Fruit fly (Drosophila melanogaster) whole organism, embryonic: ENCODE results near the gene Ir75d.

Experiments used
- Atf3 ChIP-seq: fragments of 200-800 bp; sonication (Bioruptor generic); optimal IDR thresholded peaks from 3 replicates; lab custom pipeline; 2016; ENCODE audit warnings: missing biosample characterization, missing genetic modification characterization
- CG10321 ChIP-seq: fragments of 200-800 bp; sonication (Bioruptor generic); IDR thresholded peaks from 2 replicates; pipeline ENCODE4 v1.3.6; 2022; ENCODE audit warnings: missing biosample characterization, missing genetic modification characterization
- CG10366 ChIP-seq: fragments of 200-800 bp; sonication (Bioruptor generic); IDR thresholded peaks from 2 replicates; pipeline ENCODE4 v1.3.6; 2022; ENCODE audit warnings: missing biosample characterization, missing genetic modification characterization
- CG10654 ChIP-seq: fragments of 200-800 bp; sonication (Bioruptor generic); optimal IDR thresholded peaks from 2 replicates; lab custom pipeline; 2016; ENCODE audit warnings: missing biosample characterization, missing genetic modification characterization
- CG11398 ChIP-seq: fragments of 200-800 bp; sonication (Bioruptor generic); optimal IDR thresholded peaks from 2 replicates; lab custom pipeline; 2016; ENCODE audit warnings: missing biosample characterization, missing genetic modification characterization
- CG12071 ChIP-seq: fragments of 200-800 bp; sonication (Bioruptor generic); optimal IDR thresholded peaks from 3 replicates; lab custom pipeline; 2018; ENCODE audit warnings: missing biosample characterization, mild to moderate bottlenecking, missing genetic modification characterization
- CG13424 ChIP-seq: fragments of 200-800 bp; sonication (Bioruptor generic); optimal IDR thresholded peaks from 2 replicates; lab custom pipeline; 2019; ENCODE audit warnings: missing biosample characterization, mild to moderate bottlenecking, missing genetic modification characterization, moderate library complexity
- CG14441 ChIP-seq: fragments of 200-800 bp; sonication (Bioruptor generic); IDR thresholded peaks from 2 replicates; pipeline ENCODE4 v1.3.6; 2022; ENCODE audit warnings: missing biosample characterization, missing genetic modification characterization
- CG14710 ChIP-seq: fragments of 200-800 bp; sonication (Bioruptor generic); optimal IDR thresholded peaks from 3 replicates; lab custom pipeline; 2019; ENCODE audit warnings: missing biosample characterization, mild to moderate bottlenecking, missing genetic modification characterization, moderate library complexity
- CG14860 ChIP-seq: fragments of 200-800 bp; sonication (Bioruptor generic); IDR thresholded peaks from 3 replicates; pipeline ENCODE4 v1.3.6; 2022; ENCODE audit warnings: missing biosample characterization, missing genetic modification characterization; ENCODE audit not compliant: partially characterized antibody
- CG14965 ChIP-seq: fragments of 200-800 bp; sonication (Bioruptor generic); optimal IDR thresholded peaks from 2 replicates; lab custom pipeline; 2016; ENCODE audit warnings: missing biosample characterization, missing genetic modification characterization, borderline replicate concordance
- CG15073 ChIP-seq: fragments of 200-800 bp; sonication (Bioruptor generic); optimal IDR thresholded peaks from 2 replicates; lab custom pipeline; 2016; ENCODE audit warnings: missing biosample characterization, missing genetic modification characterization
- CG1647 ChIP-seq: fragments of 200-800 bp; sonication (Bioruptor generic); optimal IDR thresholded peaks from 3 replicates; lab custom pipeline; 2016; ENCODE audit warnings: missing biosample characterization, missing genetic modification characterization
- CG16813 ChIP-seq: fragments of 200-800 bp; sonication (Bioruptor generic); IDR thresholded peaks from 3 replicates; pipeline ENCODE4 v1.3.6; 2022; ENCODE audit warnings: missing biosample characterization, missing genetic modification characterization; ENCODE audit not compliant: partially characterized antibody
- CG2120 ChIP-seq: fragments of 200-800 bp; sonication (Bioruptor generic); optimal IDR thresholded peaks from 3 replicates; lab custom pipeline; 2016; ENCODE audit warnings: missing biosample characterization, missing genetic modification characterization
- CG42726 ChIP-seq: fragments of 200-800 bp; sonication (Bioruptor generic); IDR thresholded peaks from 2 replicates; pipeline ENCODE4 v1.3.6; 2022; ENCODE audit warnings: missing biosample characterization, missing genetic modification characterization; ENCODE audit not compliant: partially characterized antibody
- CG5953 ChIP-seq: fragments of 200-800 bp; sonication (Bioruptor generic); IDR thresholded peaks from 2 replicates; pipeline ENCODE4 v1.3.6; 2022; ENCODE audit warnings: missing biosample characterization, missing genetic modification characterization
- CG6272 ChIP-seq: fragments of 200-800 bp; sonication (Bioruptor generic); IDR thresholded peaks from 2 replicates; pipeline ENCODE4 v1.3.6; 2022; ENCODE audit warnings: missing biosample characterization, missing genetic modification characterization
- CG7372 ChIP-seq: fragments of 200-800 bp; sonication (Bioruptor generic); IDR thresholded peaks from 2 replicates; pipeline ENCODE4 v1.3.6; 2022; ENCODE audit warnings: missing biosample characterization, missing genetic modification characterization
- CG9609 ChIP-seq: fragments of 200-800 bp; sonication (Bioruptor generic); optimal IDR thresholded peaks from 3 replicates; lab custom pipeline; 2016; ENCODE audit warnings: missing biosample characterization, missing genetic modification characterization
- D ChIP-seq, 2 experiments: fragments of 200-800 bp in 1 of 2; fragments of >200 bp in 1 of 2; sonication (Bioruptor generic) in 1 of 2; optimal IDR thresholded peaks; 2 replicates in 1 of 2; 3 replicates in 1 of 2; lab custom pipeline; 2017; ENCODE audit warnings: mild to moderate bottlenecking in 1 of 2, missing biosample characterization in 1 of 2, missing genetic modification characterization in 1 of 2, missing genetic modification reagents in 1 of 2
- Dll ChIP-seq: fragments of 200-800 bp; sonication (Bioruptor generic); IDR thresholded peaks from 4 replicates; pipeline ENCODE4 v1.3.6; 2022; ENCODE audit warnings: missing biosample characterization, missing genetic modification characterization; ENCODE audit not compliant: partially characterized antibody
- Drgx ChIP-seq: fragments of 200-800 bp; sonication (Bioruptor generic); IDR thresholded peaks from 2 replicates; pipeline ENCODE4 v1.3.6; 2022; ENCODE audit warnings: missing biosample characterization, missing genetic modification characterization
- HLH3B ChIP-seq: fragments of 200-800 bp; sonication (Bioruptor generic); IDR thresholded peaks from 2 replicates; pipeline ENCODE4 v1.3.6; 2022; ENCODE audit warnings: missing biosample characterization, missing genetic modification characterization
- HLHmδ ChIP-seq: fragments of 200-800 bp; sonication (Bioruptor generic); optimal IDR thresholded peaks from 2 replicates; lab custom pipeline; 2018; ENCODE audit warnings: missing biosample characterization, mild to moderate bottlenecking, missing genetic modification characterization, moderate library complexity
- Hmx ChIP-seq: fragments of 200-800 bp; sonication (Bioruptor generic); optimal IDR thresholded peaks from 2 replicates; lab custom pipeline; 2016; ENCODE audit warnings: missing biosample characterization, missing genetic modification characterization
- NfI ChIP-seq: fragments of 200-800 bp; sonication (Bioruptor generic); optimal IDR thresholded peaks from 3 replicates; lab custom pipeline; 2018; ENCODE audit warnings: missing biosample characterization, mild to moderate bottlenecking, missing genetic modification characterization, moderate library complexity
- Pdp1 ChIP-seq, 2 experiments: fragments of 200-800 bp; sonication (Bioruptor generic); optimal IDR thresholded peaks; 3 replicates each; lab custom pipeline; 2016; ENCODE audit warnings: missing biosample characterization in 2 of 2, missing genetic modification characterization in 2 of 2, mild to moderate bottlenecking in 1 of 2, moderate library complexity in 1 of 2
- Ptx1 ChIP-seq: fragments of 200-800 bp; sonication (Bioruptor generic); IDR thresholded peaks from 2 replicates; pipeline ENCODE4 v1.3.6; 2022; ENCODE audit warnings: missing biosample characterization, missing genetic modification characterization
- Rx ChIP-seq: fragments of 200-800 bp; sonication (Bioruptor generic); IDR thresholded peaks from 2 replicates; pipeline ENCODE4 v1.3.6; 2022; ENCODE audit warnings: missing biosample characterization, missing genetic modification characterization
- Tbp ChIP-seq: fragments of >200 bp; optimal IDR thresholded peaks from 2 replicates; lab custom pipeline; 2018; ENCODE audit warnings: missing biosample characterization, missing genetic modification characterization
- ara ChIP-seq: fragments of 200-800 bp; sonication (Bioruptor generic); IDR thresholded peaks from 2 replicates; pipeline ENCODE4 v1.3.6; 2022; ENCODE audit warnings: missing biosample characterization, missing genetic modification characterization
- crol ChIP-seq: fragments of 200-800 bp; sonication (Bioruptor generic); IDR thresholded peaks from 2 replicates; pipeline ENCODE4 v1.3.6; 2022; ENCODE audit warnings: missing biosample characterization, missing genetic modification characterization
- dmrt11E ChIP-seq: fragments of 200-800 bp; sonication (Bioruptor generic); optimal IDR thresholded peaks from 3 replicates; lab custom pipeline; 2018; ENCODE audit warnings: missing biosample characterization, mild to moderate bottlenecking, missing genetic modification characterization, moderate library complexity
- dpn ChIP-seq, 2 experiments: fragments of 200-800 bp; sonication (Bioruptor generic); optimal IDR thresholded peaks; 3 replicates each; lab custom pipeline; 2016; ENCODE audit warnings: missing biosample characterization in 2 of 2, missing genetic modification characterization in 2 of 2
- ewg ChIP-seq: fragments of 200-800 bp; sonication (Bioruptor generic); optimal IDR thresholded peaks from 3 replicates; lab custom pipeline; 2017; ENCODE audit warnings: mild to moderate bottlenecking, missing biosample characterization, missing genetic modification reagents, missing genetic modification characterization
- fd102C ChIP-seq: fragments of 200-800 bp; sonication (Bioruptor generic); optimal IDR thresholded peaks from 2 replicates; lab custom pipeline; 2018; ENCODE audit warnings: missing biosample characterization, mild to moderate bottlenecking, missing genetic modification characterization, moderate library complexity
- lbe ChIP-seq: fragments of 200-800 bp; sonication (Bioruptor generic); optimal IDR thresholded peaks from 2 replicates; lab custom pipeline; 2016; ENCODE audit warnings: missing biosample characterization, mild to moderate bottlenecking, missing genetic modification characterization
- nerfin-1 ChIP-seq: fragments of 200-800 bp; sonication (Bioruptor generic); optimal IDR thresholded peaks from 3 replicates; lab custom pipeline; 2019; ENCODE audit warnings: missing biosample characterization, mild to moderate bottlenecking, missing genetic modification characterization, moderate library complexity
- pb ChIP-seq: fragments of 200-800 bp; sonication (Bioruptor generic); optimal IDR thresholded peaks from 3 replicates; lab custom pipeline; 2016; ENCODE audit warnings: missing biosample characterization, missing genetic modification characterization
- pho ChIP-seq: fragments of 200-800 bp; sonication (Bioruptor generic); optimal IDR thresholded peaks from 2 replicates; lab custom pipeline; 2016; ENCODE audit warnings: missing biosample characterization, missing genetic modification characterization
- sc ChIP-seq, 3 experiments: fragments of >200 bp in 2 of 3; fragments of 200-800 bp in 1 of 3; sonication (Bioruptor generic) in 1 of 3; optimal IDR thresholded peaks; 2 replicates in 2 of 3; 3 replicates in 1 of 3; lab custom pipeline; 2017; ENCODE audit warnings: mild to moderate bottlenecking in 1 of 3, missing biosample characterization in 1 of 3, missing genetic modification characterization in 1 of 3, missing genetic modification reagents in 1 of 3
- sna ChIP-seq: fragments of 200-800 bp; sonication (Bioruptor generic); IDR thresholded peaks from 2 replicates; pipeline ENCODE4 v1.3.6; 2022; ENCODE audit warnings: missing biosample characterization, missing genetic modification characterization; ENCODE audit not compliant: partially characterized antibody
- stc ChIP-seq: fragments of 200-800 bp; sonication (Bioruptor generic); IDR thresholded peaks from 2 replicates; pipeline ENCODE4 v1.3.6; 2022; ENCODE audit warnings: missing biosample characterization, missing genetic modification characterization
- tin ChIP-seq: fragments of 200-800 bp; sonication (Bioruptor generic); optimal IDR thresholded peaks from 3 replicates; lab custom pipeline; 2016; ENCODE audit warnings: missing biosample characterization, missing genetic modification characterization
- tio ChIP-seq: fragments of 200-800 bp; sonication (Bioruptor generic); optimal IDR thresholded peaks from 2 replicates; lab custom pipeline; 2017; ENCODE audit warnings: missing biosample characterization, missing genetic modification characterization, inconsistent platforms
- tup ChIP-seq: fragments of 200-800 bp; sonication (Bioruptor generic); optimal IDR thresholded peaks from 2 replicates; lab custom pipeline; 2016; ENCODE audit warnings: missing biosample characterization, mild to moderate bottlenecking, missing genetic modification characterization, moderate library complexity
- unc-4 ChIP-seq: fragments of 200-800 bp; sonication (Bioruptor generic); IDR thresholded peaks from 2 replicates; pipeline ENCODE4 v1.3.6; 2022; ENCODE audit warnings: missing biosample characterization, missing genetic modification characterization; ENCODE audit not compliant: partially characterized antibody

The Ir75d gene

DNA sequence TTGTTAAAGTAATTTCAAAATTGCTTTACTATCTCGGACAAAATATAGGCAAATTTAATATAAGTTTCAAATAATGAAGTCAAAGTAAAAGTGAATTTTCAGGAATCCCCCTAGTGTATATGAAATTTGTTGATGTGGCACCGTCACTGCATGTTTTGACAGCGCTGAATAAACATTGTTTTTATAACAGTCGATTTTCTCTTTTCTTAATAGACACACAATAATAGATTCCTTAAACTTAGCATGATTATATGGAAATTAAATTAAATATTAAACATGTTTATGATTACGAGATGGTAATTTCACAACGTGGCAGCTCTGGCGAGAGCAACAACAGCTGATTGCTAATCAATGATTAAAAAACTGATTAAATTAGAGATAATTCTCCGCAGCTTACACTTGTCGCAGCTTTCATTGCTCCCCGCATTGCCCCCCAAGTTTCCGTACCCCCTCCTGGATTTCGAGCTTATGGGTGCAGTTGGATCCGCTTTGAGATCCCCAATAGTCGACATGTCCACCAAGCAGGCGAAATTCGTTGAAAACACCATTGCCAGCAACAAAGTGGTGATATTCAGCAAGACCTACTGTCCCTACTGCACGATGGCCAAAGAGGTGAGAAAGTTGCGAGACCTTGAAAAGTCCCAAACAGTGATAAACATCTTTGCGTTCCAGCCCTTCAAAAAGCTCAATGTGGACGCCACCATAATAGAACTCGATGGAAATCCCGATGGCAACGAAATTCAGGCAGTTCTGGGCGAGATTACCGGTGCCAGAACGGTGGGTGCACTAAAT, 41.8 kb downstream of the Ir75d start, which contains the start of gene Grx1 (continued):
- TF ChIP-seq dpn (GFP tag; optimal IDR thresholded peaks at IDR 0.05; lab: Kevin White, UChicago) = peak; percentile 49 to 59
- TF ChIP-seq Ptx1 (GFP tag; lab: Robert Waterston, UW) = peak; percentile 52
- TF ChIP-seq Pdp1 (GFP tag; optimal IDR thresholded peaks at IDR 0.05; lab: Kevin White, UChicago) = peak; percentile 43 to 92
- no peak for TF ChIP-seq tup (GFP tag; lab: Kevin White, UChicago)
- TF ChIP-seq HLHmδ (GFP tag; lab: Kevin White, UChicago) = no peak
- TF ChIP-seq lbe = peak; percentile 63
- TF ChIP-seq CG10321 = no peak
- no peak for TF ChIP-seq Rx (GFP tag; lab: Robert Waterston, UW)
- TF ChIP-seq CG10366 (GFP tag; lab: Robert Waterston, UW) = no peak; the same call in 1 of the 2 replicates
- peak; percentile 14 for TF ChIP-seq CG9609 (GFP tag; lab: Kevin White, UChicago)
- no peak; the same call in 1 of the 2 replicates for TF ChIP-seq stc
- peak; percentile 34 for TF ChIP-seq CG1647 (GFP tag; lab: Kevin White, UChicago)
- no peak for TF ChIP-seq CG10654
- peak; percentile 47 for TF ChIP-seq CG14441 (GFP tag; lab: Robert Waterston, UW)
- TF ChIP-seq fd102C (GFP tag; lab: Kevin White, UChicago) = no peak
- TF ChIP-seq CG14710 (tag; lab: Kevin White, UChicago) = peak; percentile 60
- no peak for TF ChIP-seq CG14860 (GFP tag; lab: Robert Waterston, UW)
- TF ChIP-seq dmrt11E (tag; lab: Kevin White, UChicago) = peak; percentile 53
- peak; percentile 68 for TF ChIP-seq CG13424 (tag; lab: Kevin White, UChicago)
- no peak for TF ChIP-seq CG15073 (GFP tag; lab: Kevin White, UChicago)
- TF ChIP-seq pho = peak; percentile 50
- peak; percentile 51 for TF ChIP-seq NfI
- TF ChIP-seq CG14965 (GFP tag; lab: Kevin White, UChicago) = no peak
- TF ChIP-seq Atf3 = peak; percentile 8
- peak; percentile 59 for TF ChIP-seq tin (GFP tag; lab: Kevin White, UChicago)
- no peak for TF ChIP-seq ewg (GFP tag; lab: Kevin White, UChicago)
- no peak for TF ChIP-seq CG7372
- peak; percentile 77 for TF ChIP-seq crol (GFP tag; lab: Robert Waterston, UW)
- TF ChIP-seq Dll = no peak
- no peak for TF ChIP-seq CG16813
- peak; percentile 68 for TF ChIP-seq CG2120 (GFP tag; lab: Kevin White, UChicago)
- no peak for TF ChIP-seq D (optimal IDR thresholded peaks at IDR 0.05; lab: Kevin White, UChicago)
- peak; percentile 47 for TF ChIP-seq D (GFP tag; optimal IDR thresholded peaks at IDR 0.05; lab: Kevin White, UChicago)
- TF ChIP-seq sc (optimal IDR thresholded peaks at IDR 0.05; lab: Kevin White, UChicago) = no peak
- peak; percentile 38 for TF ChIP-seq sc (GFP tag; optimal IDR thresholded peaks at IDR 0.05; lab: Kevin White, UChicago)
- peak; percentile 33 for TF ChIP-seq Hmx (GFP tag; lab: Kevin White, UChicago)
- no peak for TF ChIP-seq CG6272 (GFP tag; lab: Robert Waterston, UW)
- no peak for TF ChIP-seq Tbp
- no peak for TF ChIP-seq sna (GFP tag; lab: Robert Waterston, UW)
- TF ChIP-seq CG11398 (GFP tag; lab: Kevin White, UChicago) = no peak
- peak; percentile 15 for TF ChIP-seq tio
- no peak for TF ChIP-seq CG12071 (GFP tag; lab: Kevin White, UChicago)
- peak; percentile 34; the same call in 1 of the 2 replicates for TF ChIP-seq Drgx (GFP tag; lab: Robert Waterston, UW)
- no peak for TF ChIP-seq pb (GFP tag; lab: Kevin White, UChicago)
- TF ChIP-seq unc-4 (GFP tag; lab: Robert Waterston, UW) = no peak
- no peak for TF ChIP-seq CG5953 (GFP tag; lab: Robert Waterston, UW)
- no peak for TF ChIP-seq ara (GFP tag; lab: Robert Waterston, UW)
- no peak for TF ChIP-seq CG42726 (GFP tag; lab: Robert Waterston, UW)
- no peak for TF ChIP-seq nerfin-1
- peak; percentile 19; the same call in 1 of the 2 replicates for TF ChIP-seq HLH3B
